Worm (Caenorhabditis elegans) whole organism, L2 larva: ENCODE measurements around the gene sut-1.

Experiments used
- aly-2 ChIP-seq: fragments of 150-350 bp; optimal IDR thresholded peaks from 2 replicates; lab custom pipeline; 2014; ENCODE audit warnings: missing biosample characterization, missing genetic modification characterization
- ztf-4 ChIP-seq: fragments of 150-350 bp; optimal IDR thresholded peaks from 2 replicates; lab custom pipeline; 2014; ENCODE audit warnings: missing biosample characterization, missing genetic modification characterization

- TF ChIP-seq aly-2 (tag; lab: Kevin White, UChicago) (no peak), ztf-4 (no peak)
Measured at ce11 chrII:1141720-1142574, 18.9 kb upstream of the sut-1 start.
